Worm (Caenorhabditis elegans) whole organism, L4/young adult: ENCODE data around the gene alh-10.

Experiments used
- W03F9.2 ChIP-seq: fragments of 150-350 bp; optimal IDR thresholded peaks from 2 replicates; lab custom pipeline; 2014; ENCODE audit warnings: missing biosample characterization, missing genetic modification characterization
- him-1 ChIP-seq: sonication (generic microtip); optimal IDR thresholded peaks from 2 replicates; lab custom pipeline; 2016; ENCODE audit warnings: missing genotype, missing genetic modification reagents, missing genetic modification characterization, missing compliant biosample characterization

- TF ChIP-seq him-1 = no peak
- TF ChIP-seq W03F9.2 (tag; lab: Kevin White, UChicago) = no peak
Observed at ce11 chrX:7101477-7101876, 42.0 kb downstream of the alh-10 start, which contains the start of gene C36B7.3.
